Fruit fly (Drosophila melanogaster) whole organism, pupa: ENCODE data around the gene Drp1.

Experiments used
- CG17806 ChIP-seq: fragments of 200-800 bp; sonication (Bioruptor generic); optimal IDR thresholded peaks from 2 replicates; lab custom pipeline; 2018; ENCODE audit warnings: missing biosample characterization, mild to moderate bottlenecking, missing genetic modification characterization, moderate library complexity
- CG4496 ChIP-seq: fragments of 200-800 bp; sonication (Bioruptor generic); IDR thresholded peaks from 3 replicates; pipeline ENCODE4 v1.3.6; 2022; ENCODE audit warnings: missing biosample characterization, missing genetic modification characterization
- Ets98B ChIP-seq: fragments of 200-800 bp; sonication (Bioruptor generic); IDR thresholded peaks from 2 replicates; pipeline ENCODE4 v1.3.6; 2022; ENCODE audit warnings: missing biosample characterization, missing genetic modification characterization
- gl ChIP-seq: fragments of 200-800 bp; sonication (Bioruptor generic); optimal IDR thresholded peaks from 2 replicates; lab custom pipeline; 2018; ENCODE audit warnings: missing biosample characterization, mild to moderate bottlenecking, missing genetic modification characterization

DNA sequence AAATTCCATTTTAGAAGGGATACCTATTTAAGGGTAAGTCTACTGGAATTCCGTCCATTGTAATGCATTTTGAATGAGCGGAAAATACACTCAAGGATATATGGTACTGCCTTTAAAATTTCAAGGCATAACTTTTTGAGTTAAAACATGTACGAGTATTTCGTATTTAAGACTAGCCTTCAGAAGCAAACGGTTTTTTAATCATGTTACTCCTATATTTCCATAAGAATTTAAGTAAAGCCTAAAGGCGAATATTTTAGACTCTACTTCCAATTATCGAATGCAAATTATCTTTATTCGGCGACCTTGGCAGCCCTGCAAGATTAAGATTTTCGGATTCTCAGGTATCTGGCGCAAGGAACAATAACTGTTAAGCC lies 7.9 kb downstream of the Drp1 start, which contains the start of gene Elba2:
- no peak for TF ChIP-seq CG4496 (GFP tag; lab: Robert Waterston, UW)
- no peak for TF ChIP-seq CG17806 (tag; lab: Kevin White, UChicago)
- no peak for TF ChIP-seq gl (tag; lab: Kevin White, UChicago)
- no peak for TF ChIP-seq Ets98B
